Fruit fly (Drosophila melanogaster) whole organism, embryonic: ENCODE data around the gene RpS7.

Source experiments
- ATbp ChIP-seq: fragments of 200-800 bp; sonication (Bioruptor generic); optimal IDR thresholded peaks from 2 replicates; lab custom pipeline; 2017; ENCODE audit warnings: missing biosample characterization, mild to moderate bottlenecking, missing genetic modification characterization, missing genetic modification reagents
- CG10147 ChIP-seq: fragments of 200-800 bp; sonication (Bioruptor generic); optimal IDR thresholded peaks from 2 replicates; lab custom pipeline; 2019; ENCODE audit warnings: missing biosample characterization, mild to moderate bottlenecking, missing genetic modification characterization, moderate library complexity
- CG1024 ChIP-seq: fragments of 200-800 bp; sonication (Bioruptor generic); IDR thresholded peaks from 2 replicates; pipeline ENCODE4 v1.3.6; 2022; ENCODE audit warnings: missing biosample characterization, missing genetic modification characterization
- CG12659 ChIP-seq: fragments of 200-800 bp; sonication (Bioruptor generic); optimal IDR thresholded peaks from 3 replicates; lab custom pipeline; 2017; ENCODE audit warnings: mild to moderate bottlenecking, missing biosample characterization, missing genetic modification reagents, missing genetic modification characterization
- CG12744 ChIP-seq: fragments of 200-800 bp; sonication (Bioruptor generic); optimal IDR thresholded peaks from 2 replicates; lab custom pipeline; 2016; ENCODE audit warnings: missing biosample characterization, missing genetic modification characterization
- CG14710 ChIP-seq: fragments of 200-800 bp; sonication (Bioruptor generic); optimal IDR thresholded peaks from 3 replicates; lab custom pipeline; 2019; ENCODE audit warnings: missing biosample characterization, mild to moderate bottlenecking, missing genetic modification characterization, moderate library complexity
- CG15514 ChIP-seq: fragments of 200-800 bp; sonication (Bioruptor generic); optimal IDR thresholded peaks from 3 replicates; lab custom pipeline; 2017; ENCODE audit warnings: missing biosample characterization, missing genetic modification characterization, mild to moderate bottlenecking, moderate library complexity, missing genetic modification reagents
- CG1602 ChIP-seq: fragments of 200-800 bp; sonication (Bioruptor generic); optimal IDR thresholded peaks from 3 replicates; lab custom pipeline; 2016; ENCODE audit warnings: missing biosample characterization, missing genetic modification characterization
- CG16779 ChIP-seq: fragments of 200-800 bp; sonication (Bioruptor generic); IDR thresholded peaks from 2 replicates; pipeline ENCODE4 v1.3.6; 2022; ENCODE audit warnings: missing biosample characterization, missing genetic modification characterization
- CG1792 ChIP-seq: fragments of 200-800 bp; sonication (Bioruptor generic); optimal IDR thresholded peaks from 2 replicates; lab custom pipeline; 2016; ENCODE audit warnings: missing biosample characterization, missing genetic modification characterization
- CG18764 ChIP-seq: fragments of 200-800 bp; sonication (Bioruptor generic); optimal IDR thresholded peaks from 3 replicates; lab custom pipeline; 2016; ENCODE audit warnings: missing biosample characterization, missing genetic modification characterization
- CG3163 ChIP-seq: fragments of 200-800 bp; sonication (Bioruptor generic); optimal IDR thresholded peaks from 3 replicates; lab custom pipeline; 2016; ENCODE audit warnings: missing biosample characterization, missing genetic modification characterization
- CG5953 ChIP-seq: fragments of 200-800 bp; sonication (Bioruptor generic); IDR thresholded peaks from 2 replicates; pipeline ENCODE4 v1.3.6; 2022; ENCODE audit warnings: missing biosample characterization, missing genetic modification characterization
- CG6813 ChIP-seq: fragments of 200-800 bp; sonication (Bioruptor generic); optimal IDR thresholded peaks from 2 replicates; lab custom pipeline; 2017; ENCODE audit warnings: missing biosample characterization, missing genetic modification characterization, mild to moderate bottlenecking, moderate library complexity, missing genetic modification reagents
- CG7556 ChIP-seq: fragments of 200-800 bp; sonication (Bioruptor generic); optimal IDR thresholded peaks from 2 replicates; lab custom pipeline; 2017; ENCODE audit warnings: missing biosample characterization, mild to moderate bottlenecking, missing genetic modification characterization
- Elba2 ChIP-seq: fragments of 200-800 bp; sonication (Bioruptor generic); optimal IDR thresholded peaks from 3 replicates; lab custom pipeline; 2016; ENCODE audit warnings: missing biosample characterization, missing genetic modification characterization
- H2.0 ChIP-seq: fragments of 200-800 bp; sonication (Bioruptor generic); IDR thresholded peaks from 2 replicates; pipeline ENCODE4 v1.3.6; 2022; ENCODE audit warnings: missing biosample characterization, missing genetic modification characterization
- HLH54F ChIP-seq: fragments of 200-800 bp; sonication (Bioruptor generic); optimal IDR thresholded peaks from 3 replicates; lab custom pipeline; 2016; ENCODE audit warnings: missing biosample characterization, missing genetic modification characterization
- Hmr ChIP-seq: fragments of 200-800 bp; sonication (Bioruptor generic); optimal IDR thresholded peaks from 3 replicates; lab custom pipeline; 2017; ENCODE audit warnings: mild to moderate bottlenecking, missing biosample characterization, missing genetic modification reagents, missing genetic modification characterization
- Hsf ChIP-seq: fragments of 200-800 bp; sonication (Bioruptor generic); optimal IDR thresholded peaks from 3 replicates; lab custom pipeline; 2016; ENCODE audit warnings: missing biosample characterization, missing genetic modification characterization
- Mad ChIP-seq: fragments of 200-800 bp; sonication (Bioruptor generic); optimal IDR thresholded peaks from 2 replicates; lab custom pipeline; 2016; ENCODE audit warnings: missing biosample characterization, missing genetic modification characterization
- Mes4 ChIP-seq: fragments of 200-800 bp; sonication (Bioruptor generic); optimal IDR thresholded peaks from 2 replicates; lab custom pipeline; 2016; ENCODE audit warnings: missing biosample characterization, missing genetic modification characterization
- Neu2 ChIP-seq: fragments of 200-800 bp; sonication (Bioruptor generic); optimal IDR thresholded peaks from 3 replicates; lab custom pipeline; 2016; ENCODE audit warnings: missing biosample characterization, missing genetic modification characterization, borderline replicate concordance
- Pdp1 ChIP-seq, 2 experiments: fragments of 200-800 bp; sonication (Bioruptor generic); optimal IDR thresholded peaks; 3 replicates each; lab custom pipeline; 2016; ENCODE audit warnings: missing biosample characterization in 2 of 2, missing genetic modification characterization in 2 of 2, mild to moderate bottlenecking in 1 of 2, moderate library complexity in 1 of 2
- Ptx1 ChIP-seq: fragments of 200-800 bp; sonication (Bioruptor generic); IDR thresholded peaks from 2 replicates; pipeline ENCODE4 v1.3.6; 2022; ENCODE audit warnings: missing biosample characterization, missing genetic modification characterization
- Ravus ChIP-seq: fragments of 200-800 bp; sonication (Bioruptor generic); IDR thresholded peaks from 2 replicates; pipeline ENCODE4 v1.3.6; 2022; ENCODE audit warnings: missing biosample characterization, missing genetic modification characterization
- Trl ChIP-seq, 3 experiments: fragments of >200 bp in 2 of 3; fragments of 200-800 bp in 1 of 3; sonication (Bioruptor generic) in 1 of 3; optimal IDR thresholded peaks; 2 replicates in 1 of 3; 3 replicates in 2 of 3; lab custom pipeline; 2016 to 2017; ENCODE audit warnings: missing biosample characterization in 1 of 3, missing genetic modification characterization in 1 of 3
- Usf ChIP-seq: fragments of 200-800 bp; sonication (Bioruptor generic); optimal IDR thresholded peaks from 2 replicates; lab custom pipeline; 2017; ENCODE audit warnings: missing genotype, missing biosample characterization, missing genetic modification characterization
- abd-A ChIP-seq: fragments of 200-800 bp; sonication (Bioruptor generic); optimal IDR thresholded peaks from 3 replicates; lab custom pipeline; 2019; ENCODE audit warnings: missing biosample characterization, mild to moderate bottlenecking, missing genetic modification characterization, moderate library complexity
- az2 ChIP-seq: fragments of 200-800 bp; sonication (Bioruptor generic); optimal IDR thresholded peaks from 3 replicates; lab custom pipeline; 2016; ENCODE audit warnings: missing biosample characterization, missing genetic modification characterization
- hbn ChIP-seq: fragments of 200-800 bp; sonication (Bioruptor generic); IDR thresholded peaks from 2 replicates; pipeline ENCODE4 v1.3.6; 2022; ENCODE audit warnings: missing biosample characterization, missing genetic modification characterization; ENCODE audit not compliant: partially characterized antibody
- jumu ChIP-seq: fragments of 200-800 bp; sonication (Bioruptor generic); optimal IDR thresholded peaks from 3 replicates; lab custom pipeline; 2016; ENCODE audit warnings: missing biosample characterization, missing genetic modification characterization
- lola ChIP-seq, 3 experiments: fragments of >200 bp in 2 of 3; fragments of 200-800 bp in 1 of 3; sonication (Bioruptor generic) in 1 of 3; optimal IDR thresholded peaks; 2 replicates each; lab custom pipeline; 2017 to 2019; ENCODE audit warnings: missing biosample characterization in 3 of 3, missing genetic modification characterization in 3 of 3, mild to moderate bottlenecking in 1 of 3, moderate library complexity in 1 of 3
- lov ChIP-seq, 2 experiments: fragments of 200-800 bp in 1 of 2; fragments of >200 bp in 1 of 2; sonication (Bioruptor generic) in 1 of 2; IDR thresholded peaks in 1 of 2; optimal IDR thresholded peaks in 1 of 2; 2 replicates in 1 of 2; 3 replicates in 1 of 2; pipeline versions ENCODE4 v1.3.6 to Lab custom; 2017 to 2022; ENCODE audit warnings: missing biosample characterization in 1 of 2, missing genetic modification characterization in 1 of 2
- luna ChIP-seq: fragments of 200-800 bp; sonication (Bioruptor generic); optimal IDR thresholded peaks from 2 replicates; lab custom pipeline; 2016; ENCODE audit warnings: missing biosample characterization, missing genetic modification characterization
- nau ChIP-seq: fragments of 200-800 bp; sonication (Bioruptor generic); optimal IDR thresholded peaks from 3 replicates; lab custom pipeline; 2017; ENCODE audit warnings: missing biosample characterization, mild to moderate bottlenecking, missing genetic modification characterization, missing genetic modification reagents
- nom ChIP-seq: fragments of 200-800 bp; sonication (Bioruptor generic); optimal IDR thresholded peaks from 2 replicates; lab custom pipeline; 2017; ENCODE audit warnings: missing biosample characterization, missing genetic modification characterization, mild to moderate bottlenecking, moderate library complexity, missing genetic modification reagents
- odd ChIP-seq: fragments of 200-800 bp; sonication (Bioruptor generic); optimal IDR thresholded peaks from 2 replicates; lab custom pipeline; 2017; ENCODE audit warnings: missing biosample characterization, mild to moderate bottlenecking, missing genetic modification characterization
- sc ChIP-seq, 3 experiments: fragments of >200 bp in 2 of 3; fragments of 200-800 bp in 1 of 3; sonication (Bioruptor generic) in 1 of 3; optimal IDR thresholded peaks; 2 replicates in 2 of 3; 3 replicates in 1 of 3; lab custom pipeline; 2017; ENCODE audit warnings: mild to moderate bottlenecking in 1 of 3, missing biosample characterization in 1 of 3, missing genetic modification characterization in 1 of 3, missing genetic modification reagents in 1 of 3
- scrt ChIP-seq: fragments of 200-800 bp; sonication (Bioruptor generic); optimal IDR thresholded peaks from 2 replicates; lab custom pipeline; 2018; ENCODE audit warnings: missing biosample characterization, mild to moderate bottlenecking, missing genetic modification characterization, moderate library complexity
- seq ChIP-seq: fragments of 200-800 bp; sonication (Bioruptor generic); IDR thresholded peaks from 2 replicates; pipeline ENCODE4 v1.3.6; 2022; ENCODE audit warnings: missing biosample characterization, missing genetic modification characterization
- sima ChIP-seq: fragments of 200-800 bp; sonication (Bioruptor generic); optimal IDR thresholded peaks from 2 replicates; lab custom pipeline; 2016; ENCODE audit warnings: missing biosample characterization, missing genetic modification characterization
- ssp ChIP-seq: fragments of 200-800 bp; sonication (Bioruptor generic); IDR thresholded peaks from 2 replicates; pipeline ENCODE4 v1.3.6; 2022; ENCODE audit warnings: missing biosample characterization, missing genetic modification characterization
- tgo ChIP-seq: fragments of 200-800 bp; sonication (Bioruptor generic); IDR thresholded peaks from 3 replicates; pipeline ENCODE4 v1.3.6; 2022; ENCODE audit warnings: missing biosample characterization, missing genetic modification characterization
- trh ChIP-seq: fragments of 200-800 bp; sonication (Bioruptor generic); optimal IDR thresholded peaks from 2 replicates; lab custom pipeline; 2016; ENCODE audit warnings: missing biosample characterization, missing genetic modification characterization
- vfl ChIP-seq: fragments of 200-800 bp; sonication (Bioruptor generic); optimal IDR thresholded peaks from 2 replicates; lab custom pipeline; 2016; ENCODE audit warnings: missing biosample characterization, missing genetic modification characterization
- wor ChIP-seq: fragments of 200-800 bp; sonication (Bioruptor generic); IDR thresholded peaks from 2 replicates; pipeline ENCODE4 v1.3.6; 2022; ENCODE audit warnings: missing biosample characterization, missing genetic modification characterization

RpS7 gene

dm6 chr3R:30208766-30209484, at the start of gene RpS7 (continued):
- TF ChIP-seq abd-A (tag; lab: Kevin White, UChicago) (no peak), wor (GFP tag; lab: Robert Waterston, UW) (peak; percentile 29; the same call in 1 of the 2 replicates), CG18764 (GFP tag; lab: Kevin White, UChicago) (peak; percentile 28), sc (optimal IDR thresholded peaks at IDR 0.05; lab: Kevin White, UChicago) (no peak), sc (GFP tag; optimal IDR thresholded peaks at IDR 0.05; lab: Kevin White, UChicago) (peak; percentile 59), Hsf (GFP tag; lab: Kevin White, UChicago) (peak; percentile 60), CG1602 (GFP tag; lab: Kevin White, UChicago) (no peak), Pdp1 (GFP tag; optimal IDR thresholded peaks at IDR 0.05; lab: Kevin White, UChicago) (peak; percentile 5 to 72), Ptx1 (GFP tag; lab: Robert Waterston, UW) (peak; percentile 56), tgo (peak; percentile 66), CG3163 (GFP tag; lab: Kevin White, UChicago) (peak; percentile 22), CG15514 (GFP tag; lab: Kevin White, UChicago) (peak; percentile 73), odd (GFP tag; lab: Kevin White, UChicago) (peak; percentile 88), Hmr (GFP tag; lab: Kevin White, UChicago) (peak; percentile 85), CG12744 (no peak), hbn (GFP tag; lab: Robert Waterston, UW) (peak; percentile 89), H2.0 (GFP tag; lab: Robert Waterston, UW) (peak; percentile 78), CG7556 (peak; percentile 66), CG10147 (GFP tag; lab: Kevin White, UChicago) (peak; percentile 49), CG1792 (GFP tag; lab: Kevin White, UChicago) (peak; percentile 9), trh (GFP tag; lab: Kevin White, UChicago) (peak; percentile 6), seq (GFP tag; lab: Robert Waterston, UW) (peak; percentile 50), Neu2 (no peak), scrt (GFP tag; lab: Kevin White, UChicago) (peak; percentile 75), CG6813 (GFP tag; lab: Kevin White, UChicago) (peak; percentile 81), CG12659 (GFP tag; lab: Kevin White, UChicago) (peak; percentile 70), lola (GFP tag; optimal IDR thresholded peaks at IDR 0.05; lab: Kevin White, UChicago) (peak in 1 of 3 experiments; percentile 30), nom (GFP tag; lab: Kevin White, UChicago) (peak; percentile 90), nau (GFP tag; lab: Kevin White, UChicago) (peak; percentile 81), CG16779 (GFP tag; lab: Robert Waterston, UW) (peak; percentile 53; the same call in 1 of the 2 replicates), Ravus (GFP tag; lab: Robert Waterston, UW) (no peak), Mes4 (GFP tag; lab: Kevin White, UChicago) (peak; percentile 82), az2 (peak; percentile 26), Mad (peak; percentile 50), vfl (GFP tag; lab: Kevin White, UChicago) (no peak), HLH54F (GFP tag; lab: Kevin White, UChicago) (peak; percentile 5), Trl (optimal IDR thresholded peaks at IDR 0.05; lab: Kevin White, UChicago) (no peak), Trl (GFP tag; optimal IDR thresholded peaks at IDR 0.05; lab: Kevin White, UChicago) (peak; percentile 24), jumu (peak; percentile 34), CG5953 (GFP tag; lab: Robert Waterston, UW) (peak; percentile 75), sima (GFP tag; lab: Kevin White, UChicago) (no peak), Elba2 (GFP tag; lab: Kevin White, UChicago) (no peak), Usf (GFP tag; lab: Kevin White, UChicago) (peak; percentile 37), ssp (peak; percentile 39; the same call in 1 of the 2 replicates), CG14710 (peak; percentile 82), luna (peak; percentile 34), CG1024 (GFP tag; lab: Robert Waterston, UW) (peak; percentile 67), lov (optimal IDR thresholded peaks at IDR 0.05; lab: Kevin White, UChicago) (no peak), lov (GFP tag; IDR thresholded peaks at IDR 0.05; lab: Robert Waterston, UW) (peak; percentile 89), ATbp (GFP tag; lab: Kevin White, UChicago) (peak; percentile 67)
